Worm (Caenorhabditis elegans): ENCODE data around the gene ZK856.6.

- no peak for TF ChIP-seq snpc-4 (tag; optimal IDR thresholded peaks at IDR 0.05)
- TF ChIP-seq mbf-1 (tag; optimal IDR thresholded peaks at IDR 0.05): no peak
- TF ChIP-seq nhr-77 (tag; optimal IDR thresholded peaks at IDR 0.05): no peak
- TF ChIP-seq ama-1 (optimal IDR thresholded peaks at IDR 0.05): no peak
- TF ChIP-seq ztf-11 (tag; optimal IDR thresholded peaks at IDR 0.05): no peak
- no peak for TF ChIP-seq ZK546.5 (tag; optimal IDR thresholded peaks at IDR 0.05)
- TF ChIP-seq zag-1 (tag; optimal IDR thresholded peaks at IDR 0.05): no peak
- no peak for TF ChIP-seq unc-62 (GFP tag; optimal IDR thresholded peaks at IDR 0.05)
- no peak for TF ChIP-seq elt-3 (tag; optimal IDR thresholded peaks at IDR 0.05)
- TF ChIP-seq egl-27 (tag; optimal IDR thresholded peaks at IDR 0.05): no peak
- TF ChIP-seq nhr-237 (tag; optimal IDR thresholded peaks at IDR 0.05): no peak
- no peak for TF ChIP-seq ztf-4 (tag; optimal IDR thresholded peaks at IDR 0.05)
- no peak for TF ChIP-seq F13H6.1 (tag; optimal IDR thresholded peaks at IDR 0.05)
- no peak for TF ChIP-seq nhr-6 (tag; optimal IDR thresholded peaks at IDR 0.05)
Observed at ce11 chrV:10183810-10184209, 14.7 kb upstream of the ZK856.6 start.

All from whole organism, L2 larva.